Worm (Caenorhabditis elegans) whole organism, L4/young adult: ENCODE data around the gene C14A4.8.

Experiments used
- W03F9.2 ChIP-seq: fragments of 150-350 bp; optimal IDR thresholded peaks from 2 replicates; lab custom pipeline; 2014; ENCODE audit warnings: missing biosample characterization, missing genetic modification characterization
- dao-5 ChIP-seq: sonication (generic microtip); optimal IDR thresholded peaks from 2 replicates; lab custom pipeline; 2016; ENCODE audit warnings: missing genotype, missing genetic modification characterization, moderate library complexity, missing compliant biosample characterization
- him-1 ChIP-seq: sonication (generic microtip); optimal IDR thresholded peaks from 2 replicates; lab custom pipeline; 2016; ENCODE audit warnings: missing genotype, missing genetic modification reagents, missing genetic modification characterization, missing compliant biosample characterization

DNA sequence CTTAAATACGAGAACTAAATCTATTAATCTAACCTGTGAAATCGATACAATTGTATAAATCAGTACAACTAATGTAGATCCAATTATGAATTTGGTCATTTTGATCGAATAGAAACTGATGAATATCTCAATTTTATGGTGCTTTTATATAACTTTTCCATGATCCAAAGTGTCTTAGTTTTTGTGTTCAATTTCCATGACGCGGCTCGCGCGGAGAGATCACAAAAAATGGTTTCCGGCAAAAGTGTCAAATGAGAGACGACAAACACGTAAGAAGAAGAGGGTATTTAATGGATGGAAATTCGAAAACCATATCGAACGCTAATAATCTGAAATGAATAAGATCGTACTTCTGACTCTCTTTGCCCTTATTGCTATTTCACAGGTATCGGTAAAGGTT, 33.4 kb downstream of the C14A4.8 start, which contains the start of the genes C06A1.6 and C06A1.7:
- no peak for TF ChIP-seq W03F9.2 (tag; lab: Kevin White, UChicago)
- no peak for TF ChIP-seq him-1
- no peak for TF ChIP-seq dao-5 (tag; lab: Kevin White, UChicago)
